Worm (Caenorhabditis elegans) whole organism, L3 larva: Measurements from ENCODE around the gene par-5.

Source experiments
- R02D3.7 ChIP-seq: fragments of 150-350 bp; optimal IDR thresholded peaks from 2 replicates; lab custom pipeline; 2014; ENCODE audit warnings: missing biosample characterization, missing genetic modification characterization
- ZK546.5 ChIP-seq: sonication (generic microtip); optimal IDR thresholded peaks from 2 replicates; lab custom pipeline; 2017; ENCODE audit warnings: missing biosample characterization, missing genetic modification characterization
- aly-2 ChIP-seq: fragments of 150-350 bp; optimal IDR thresholded peaks from 2 replicates; lab custom pipeline; 2014; ENCODE audit warnings: missing biosample characterization, missing genetic modification characterization
- ama-1 ChIP-seq: fragments of 150-350 bp; optimal IDR thresholded peaks from 2 replicates; lab custom pipeline; 2018
- ceh-28 ChIP-seq: fragments of 150-350 bp; optimal IDR thresholded peaks from 2 replicates; lab custom pipeline; 2014; ENCODE audit warnings: missing biosample characterization, missing genetic modification reagents, missing genetic modification characterization
- ceh-9 ChIP-seq: sonication (generic microtip); optimal IDR thresholded peaks from 2 replicates; lab custom pipeline; 2018; ENCODE audit warnings: missing biosample characterization, missing genetic modification characterization
- daf-12 ChIP-seq: fragments of 150-350 bp; optimal IDR thresholded peaks from 2 replicates; lab custom pipeline; 2014; ENCODE audit warnings: missing biosample characterization, missing genetic modification reagents, missing genetic modification characterization
- egl-5 ChIP-seq: fragments of 150-350 bp; optimal IDR thresholded peaks from 2 replicates; lab custom pipeline; 2017; ENCODE audit warnings: missing biosample characterization, missing genetic modification reagents, missing genetic modification characterization, inconsistent platforms
- elt-1 ChIP-seq: fragments of 150-350 bp; optimal IDR thresholded peaks from 2 replicates; lab custom pipeline; 2014; ENCODE audit warnings: missing biosample characterization, missing genetic modification characterization
- elt-2 ChIP-seq: sonication (generic microtip); optimal IDR thresholded peaks from 2 replicates; lab custom pipeline; 2016; ENCODE audit warnings: missing genetic modification reagents, mild to moderate bottlenecking, missing genetic modification characterization, missing compliant biosample characterization
- elt-3 ChIP-seq, 3 experiments: fragments of 150-350 bp in 1 of 3; sonication (generic microtip) in 2 of 3; optimal IDR thresholded peaks; 2 replicates in 2 of 3; 4 replicates in 1 of 3; lab custom pipeline; 2014 to 2017; ENCODE audit warnings: missing biosample characterization in 3 of 3, missing genetic modification characterization in 3 of 3
- eor-1 ChIP-seq, 2 experiments: fragments of 150-350 bp; optimal IDR thresholded peaks; 2 replicates each; lab custom pipeline; 2014 to 2018; ENCODE audit warnings: missing biosample characterization in 2 of 2, missing genetic modification characterization in 2 of 2
- fkh-10 ChIP-seq: sonication (generic microtip); optimal IDR thresholded peaks from 2 replicates; lab custom pipeline; 2017; ENCODE audit warnings: missing biosample characterization, missing genetic modification reagents, missing genetic modification characterization
- fkh-2 ChIP-seq: fragments of 150-350 bp; optimal IDR thresholded peaks from 2 replicates; lab custom pipeline; 2014; ENCODE audit warnings: missing biosample characterization, missing genetic modification reagents, missing genetic modification characterization
- hmg-11 ChIP-seq: sonication (generic microtip); optimal IDR thresholded peaks from 2 replicates; lab custom pipeline; 2016; ENCODE audit warnings: missing genetic modification characterization, missing compliant biosample characterization
- jun-1 ChIP-seq: fragments of 150-350 bp; optimal IDR thresholded peaks from 2 replicates; lab custom pipeline; 2014; ENCODE audit warnings: missing biosample characterization, missing genetic modification reagents, missing genetic modification characterization
- lin-15B ChIP-seq: fragments of 150-350 bp; optimal IDR thresholded peaks from 2 replicates; lab custom pipeline; 2014; ENCODE audit warnings: missing biosample characterization, missing genetic modification characterization
- lin-39 ChIP-seq: fragments of 150-350 bp; optimal IDR thresholded peaks from 2 replicates; lab custom pipeline; 2018; ENCODE audit warnings: missing biosample characterization, missing genetic modification reagents, missing genetic modification characterization
- lsy-12 ChIP-seq: sonication (generic microtip); optimal IDR thresholded peaks from 2 replicates; lab custom pipeline; 2016; ENCODE audit warnings: mild to moderate bottlenecking, missing genetic modification characterization, missing compliant biosample characterization
- mdl-1 ChIP-seq: fragments of 150-350 bp; optimal IDR thresholded peaks from 2 replicates; lab custom pipeline; 2014; ENCODE audit warnings: missing biosample characterization, missing genetic modification characterization
- mml-1 ChIP-seq: fragments of 150-350 bp; sonication (generic microtip); optimal IDR thresholded peaks from 3 replicates; lab custom pipeline; 2014; ENCODE audit warnings: missing biosample characterization, missing genetic modification characterization
- nfya-1 ChIP-seq: sonication (generic microtip); optimal IDR thresholded peaks from 2 replicates; lab custom pipeline; 2017; ENCODE audit warnings: missing genetic modification characterization, mild to moderate bottlenecking, missing compliant biosample characterization, antibody characterized with exemption, moderate library complexity; ENCODE audit not compliant: insufficient read depth
- nhr-11 ChIP-seq: fragments of 150-350 bp; optimal IDR thresholded peaks from 2 replicates; lab custom pipeline; 2014; ENCODE audit warnings: missing biosample characterization, missing genetic modification characterization
- nhr-23 ChIP-seq: fragments of 150-350 bp; optimal IDR thresholded peaks from 2 replicates; lab custom pipeline; 2014; ENCODE audit warnings: missing biosample characterization, missing genetic modification reagents, missing genetic modification characterization
- nhr-237 ChIP-seq: fragments of 150-350 bp; optimal IDR thresholded peaks from 2 replicates; lab custom pipeline; 2014; ENCODE audit warnings: missing biosample characterization, missing genetic modification characterization
- nhr-25 ChIP-seq: sonication (generic microtip); optimal IDR thresholded peaks from 2 replicates; lab custom pipeline; 2017; ENCODE audit warnings: missing biosample characterization, missing genetic modification characterization
- nhr-28 ChIP-seq: fragments of 150-350 bp; optimal IDR thresholded peaks from 2 replicates; lab custom pipeline; 2014; ENCODE audit warnings: missing biosample characterization, missing genetic modification characterization
- nhr-43 ChIP-seq: sonication (generic microtip); optimal IDR thresholded peaks from 2 replicates; lab custom pipeline; 2016; ENCODE audit warnings: mild to moderate bottlenecking, missing genetic modification characterization, missing compliant biosample characterization; ENCODE audit not compliant: poor library complexity, severe bottlenecking
- nhr-67 ChIP-seq: fragments of 150-350 bp; optimal IDR thresholded peaks from 2 replicates; lab custom pipeline; 2014; ENCODE audit warnings: missing biosample characterization, missing genetic modification characterization
- nhr-76 ChIP-seq: fragments of 150-350 bp; sonication (generic microtip); optimal IDR thresholded peaks from 5 replicates; lab custom pipeline; 2014; ENCODE audit warnings: missing biosample characterization, missing genetic modification characterization
- pha-4 ChIP-seq: fragments of 150-350 bp; optimal IDR thresholded peaks from 2 replicates; lab custom pipeline; 2014; ENCODE audit warnings: missing biosample characterization, missing genetic modification reagents, missing genetic modification characterization
- pqm-1 ChIP-seq: fragments of 150-350 bp; optimal IDR thresholded peaks from 2 replicates; lab custom pipeline; 2017; ENCODE audit warnings: missing biosample characterization, missing genetic modification characterization, inconsistent platforms
- sea-2 ChIP-seq: fragments of 150-350 bp; sonication (generic microtip); optimal IDR thresholded peaks from 4 replicates; lab custom pipeline; 2014; ENCODE audit warnings: missing biosample characterization, missing genetic modification reagents, missing genetic modification characterization
- snpc-4 ChIP-seq: fragments of 150-350 bp; optimal IDR thresholded peaks from 2 replicates; lab custom pipeline; 2014; ENCODE audit warnings: missing biosample characterization, missing genetic modification characterization
- tbx-2 ChIP-seq: sonication (generic microtip); optimal IDR thresholded peaks from 2 replicates; lab custom pipeline; 2016; ENCODE audit warnings: mild to moderate bottlenecking, missing genetic modification characterization, missing compliant biosample characterization
- unc-39 ChIP-seq: sonication (generic microtip); optimal IDR thresholded peaks from 4 replicates; lab custom pipeline; 2017; ENCODE audit warnings: missing biosample characterization, missing genetic modification characterization
- unc-62 ChIP-seq: fragments of 150-350 bp; sonication (generic microtip); optimal IDR thresholded peaks from 4 replicates; lab custom pipeline; 2014; ENCODE audit warnings: missing biosample characterization, missing genetic modification reagents, missing genetic modification characterization
- zag-1 ChIP-seq: fragments of 150-350 bp; optimal IDR thresholded peaks from 2 replicates; lab custom pipeline; 2014; ENCODE audit warnings: missing biosample characterization, missing genetic modification characterization
- ztf-11 ChIP-seq: fragments of 150-350 bp; optimal IDR thresholded peaks from 2 replicates; lab custom pipeline; 2014; ENCODE audit warnings: missing biosample characterization, missing genetic modification characterization
- ztf-4 ChIP-seq: fragments of 150-350 bp; optimal IDR thresholded peaks from 2 replicates; lab custom pipeline; 2014; ENCODE audit warnings: missing biosample characterization, missing genetic modification characterization

par-5 gene

ce11 chrIV:11822454-11822853 lies 730 bp upstream of the par-5 start:
- TF ChIP-seq lin-39 (tag; lab: Kevin White, UChicago): peak; percentile 40
- TF ChIP-seq ztf-4 (tag; lab: Kevin White, UChicago): no peak
- TF ChIP-seq ama-1 (lab: Kevin White, UChicago): peak; percentile 30
- TF ChIP-seq nhr-23: peak; percentile 55
- no peak for TF ChIP-seq zag-1 (tag; lab: Kevin White, UChicago)
- TF ChIP-seq nhr-25: peak; percentile 45
- TF ChIP-seq lin-15B (tag; lab: Kevin White, UChicago): peak; percentile 71
- peak; percentile 40 for TF ChIP-seq pha-4 (tag; lab: Kevin White, UChicago)
- no peak for TF ChIP-seq eor-1 (tag; optimal IDR thresholded peaks at IDR 0.05; lab: Kevin White, UChicago)
- TF ChIP-seq snpc-4: peak; percentile 60
- no peak for TF ChIP-seq elt-1 (tag; lab: Kevin White, UChicago)
- TF ChIP-seq fkh-10 (GFP tag; lab: Kevin White, UChicago): no peak
- TF ChIP-seq hmg-11: peak; percentile 16
- peak; percentile 70 for TF ChIP-seq nfya-1 (tag; lab: Kevin White, UChicago)
- TF ChIP-seq nhr-11 (tag; lab: Kevin White, UChicago): no peak
- TF ChIP-seq lsy-12 (tag; lab: Kevin White, UChicago): peak; percentile 13
- TF ChIP-seq egl-5 (tag; lab: Kevin White, UChicago): no peak
- TF ChIP-seq nhr-28 (tag; lab: Kevin White, UChicago): no peak

- TF ChIP-seq ceh-28 (tag; lab: Kevin White, UChicago): no peak
- peak; percentile 28 for TF ChIP-seq nhr-11 (tag; lab: Kevin White, UChicago)
- no peak for TF ChIP-seq nhr-43 (tag; lab: Kevin White, UChicago)
- no peak for TF ChIP-seq mml-1
- TF ChIP-seq pqm-1 (tag; lab: Kevin White, UChicago): no peak
- TF ChIP-seq elt-2 (tag; lab: Kevin White, UChicago): peak; percentile 0
- TF ChIP-seq nhr-25: peak; percentile 25
- peak; percentile 88 for TF ChIP-seq ama-1 (lab: Kevin White, UChicago)
Measured at ce11 chrIV:11820067-11820913, 1.4 kb downstream of the par-5 start.

- TF ChIP-seq nhr-76 (tag; lab: Kevin White, UChicago) (no peak), pha-4 (tag; lab: Kevin White, UChicago) (no peak), nfya-1 (tag; lab: Kevin White, UChicago) (no peak), unc-62 (GFP tag; lab: Kevin White, UChicago) (no peak), eor-1 (tag; optimal IDR thresholded peaks at IDR 0.05; lab: Kevin White, UChicago) (no peak), nhr-28 (tag; lab: Kevin White, UChicago) (no peak), nhr-25 (no peak), ZK546.5 (tag; lab: Kevin White, UChicago) (no peak), ama-1 (lab: Kevin White, UChicago) (no peak), ceh-9 (tag; lab: Kevin White, UChicago) (no peak)
Measured at ce11 chrIV:11813901-11814300, 7.8 kb downstream of the par-5 start, which contains the start of gene M117.1. Gene M117.1 (plus strand): TSS chrIV:11814247.

ce11 chrIV:11812017-11812416 lies 9.7 kb downstream of the par-5 start:
- TF ChIP-seq nhr-23 (peak; percentile 41), nfya-1 (tag; lab: Kevin White, UChicago) (no peak), zag-1 (tag; lab: Kevin White, UChicago) (no peak)

- TF ChIP-seq tbx-2 (tag; lab: Kevin White, UChicago): peak; percentile 14
- TF ChIP-seq ceh-28 (tag; lab: Kevin White, UChicago): peak; percentile 13
- TF ChIP-seq lsy-12 (tag; lab: Kevin White, UChicago): peak; percentile 42
- TF ChIP-seq elt-1 (tag; lab: Kevin White, UChicago): peak; percentile 5
- TF ChIP-seq nhr-25: peak; percentile 59
- no peak for TF ChIP-seq ama-1 (lab: Kevin White, UChicago)
- TF ChIP-seq egl-5 (tag; lab: Kevin White, UChicago): peak; percentile 74
- no peak for TF ChIP-seq daf-12
- TF ChIP-seq aly-2 (tag; lab: Kevin White, UChicago): no peak
- peak; percentile 19 for TF ChIP-seq jun-1 (tag; lab: Kevin White, UChicago)
- no peak for TF ChIP-seq elt-3 (tag; optimal IDR thresholded peaks at IDR 0.05; lab: Kevin White, UChicago)
- peak; percentile 89 for TF ChIP-seq nfya-1 (tag; lab: Kevin White, UChicago)
- peak; percentile 74 for TF ChIP-seq fkh-10 (GFP tag; lab: Kevin White, UChicago)
- no peak for TF ChIP-seq nhr-67 (tag; lab: Kevin White, UChicago)
- TF ChIP-seq nhr-237 (tag; lab: Kevin White, UChicago): no peak
- TF ChIP-seq ztf-11 (tag; lab: Kevin White, UChicago): no peak
- TF ChIP-seq mdl-1 (tag; lab: Kevin White, UChicago): no peak
- no peak for TF ChIP-seq pqm-1 (tag; lab: Kevin White, UChicago)
- peak; percentile 4 for TF ChIP-seq nhr-43 (tag; lab: Kevin White, UChicago)
- peak; percentile 63 for TF ChIP-seq pha-4 (tag; lab: Kevin White, UChicago)
- TF ChIP-seq fkh-2 (tag; lab: Kevin White, UChicago): no peak
- no peak for TF ChIP-seq sea-2 (GFP tag; lab: Kevin White, UChicago)
- TF ChIP-seq unc-39 (tag; lab: Kevin White, UChicago): no peak
- TF ChIP-seq ceh-9 (tag; lab: Kevin White, UChicago): no peak
- no peak for TF ChIP-seq nhr-76 (tag; lab: Kevin White, UChicago)
- TF ChIP-seq nhr-28 (tag; lab: Kevin White, UChicago): no peak
- peak; percentile 51 for TF ChIP-seq R02D3.7
Measured at ce11 chrIV:11809708-11810114, 12.0 kb downstream of the par-5 start.
